Worm (Caenorhabditis elegans): ENCODE data around the gene crn-3.
A peak's percentile ranks its signal among the peaks of the same experiment; 100 is the strongest.

crn-3 gene

ce11 chrII:10592452-10592851 lies 4.6 kb downstream of the crn-3 start, which contains the start of gene crn-5:
crn-5 (plus strand) TSS chrII:10592752.
- TF ChIP-seq ztf-28 (GFP tag; IDR thresholded peaks at IDR 0.05) (no peak), nhr-179 (tag; optimal IDR thresholded peaks at IDR 0.05) (no peak)

DNA sequence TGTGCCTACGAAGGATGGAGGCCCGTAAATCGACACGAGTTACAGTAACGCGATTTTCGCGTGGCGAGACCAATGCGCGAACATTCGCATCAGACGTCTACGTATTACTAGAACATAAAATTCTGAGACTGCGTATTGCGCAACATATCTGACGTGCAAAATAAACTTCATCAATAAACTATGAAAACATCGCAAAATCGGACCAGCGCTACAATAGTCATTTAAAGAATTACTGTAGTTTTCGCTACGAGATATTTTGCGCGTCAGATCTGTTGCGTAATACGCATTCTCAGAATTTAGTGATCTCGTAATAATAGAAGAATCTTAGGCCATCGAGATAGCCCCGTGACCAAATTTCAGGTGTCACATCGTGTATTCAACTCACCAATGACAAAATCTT lies 6.5 kb downstream of the crn-3 start:
- no peak for TF ChIP-seq nhr-80 (tag; optimal IDR thresholded peaks at IDR 0.05)
- no peak for TF ChIP-seq madf-3 (GFP tag; IDR thresholded peaks at IDR 0.05)
- TF ChIP-seq tlf-1 (GFP tag; optimal IDR thresholded peaks at IDR 0.05) = no peak
- TF ChIP-seq hsf-1 (GFP tag; IDR thresholded peaks at IDR 0.05) = no peak

DNA sequence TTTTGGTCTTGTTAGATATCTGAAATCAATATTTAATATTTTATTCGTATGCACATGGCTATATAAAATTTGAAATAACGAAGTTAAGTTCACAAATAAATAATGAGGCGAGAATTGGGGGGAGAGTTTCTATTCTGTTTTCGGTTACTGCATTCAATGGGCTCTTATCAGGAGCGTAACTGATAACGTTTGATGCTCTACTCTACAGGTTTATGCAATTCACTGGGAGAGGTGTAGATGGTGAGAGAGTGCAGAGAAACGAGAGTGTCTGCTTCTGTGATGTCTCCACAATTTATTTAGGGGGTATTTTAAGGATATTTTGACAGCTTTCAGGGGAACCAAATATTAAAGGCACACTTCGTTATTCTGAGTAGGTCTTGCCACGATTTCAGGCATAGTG lies 6.9 kb downstream of the crn-3 start, which contains the start of gene C14A4.6:
C14A4.6 (minus strand) TSS at position 19 of the 400 bp plus-strand sequence.
- TF ChIP-seq ztf-25 (GFP tag; IDR thresholded peaks at IDR 0.05) (no peak), nhr-80 (tag; optimal IDR thresholded peaks at IDR 0.05) (peak; percentile 72), nhr-179 (tag; optimal IDR thresholded peaks at IDR 0.05) (no peak), ZK185.1 (tag; optimal IDR thresholded peaks at IDR 0.05; ENCODE audit: poor library complexity, severe bottlenecking) (no peak), C06A6.2 (GFP tag; conservative IDR thresholded peaks at IDR 0.05) (no peak), dox-1 (GFP tag; IDR thresholded peaks at IDR 0.05) (0 out of 2 replicates have a peak, but pooled peaks have one; percentile 28), ztf-26 (tag; optimal IDR thresholded peaks at IDR 0.05) (no peak), fkh-3 (tag; optimal IDR thresholded peaks at IDR 0.05) (no peak)

- no peak for TF ChIP-seq rpc-1 (optimal IDR thresholded peaks at IDR 0.05)
- TF ChIP-seq rpc-1 (tag; optimal IDR thresholded peaks at IDR 0.05) = no peak
- peak; percentile 23 for TF ChIP-seq nhr-80 (tag; optimal IDR thresholded peaks at IDR 0.05)
These were observed 8.6 kb downstream of the crn-3 start, which contains the start of gene C14A4.7 for ce11 chrII:10596462-10596861. C14A4.7 (minus strand) TSS chrII:10596562.

DNA sequence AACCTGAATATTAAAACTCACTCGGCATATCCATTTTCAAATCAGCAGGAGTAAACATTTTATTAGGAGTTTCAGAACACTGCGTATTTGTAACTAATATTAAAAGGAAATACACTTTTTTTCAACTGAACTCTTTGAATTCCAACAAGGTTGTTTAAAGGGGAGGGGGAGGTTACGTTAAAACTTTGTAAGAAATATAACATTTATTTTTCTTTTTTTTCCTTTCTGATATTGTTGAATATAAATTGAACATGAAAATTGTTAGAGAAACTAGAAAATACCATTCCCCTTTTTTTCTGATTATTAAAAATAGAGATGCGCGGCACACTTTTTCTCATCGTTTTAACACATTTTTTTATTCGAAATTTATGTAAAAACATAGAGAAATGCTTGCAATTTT lies 10.2 kb downstream of the crn-3 start, which contains the start of gene C14A4.8:
C14A4.8 (minus strand) TSS at position 101 of the 400 bp plus-strand sequence.
- TF ChIP-seq aptf-2 (GFP tag; conservative IDR thresholded peaks at IDR 0.05) = no peak
- no peak for TF ChIP-seq F23B12.7 (tag; optimal IDR thresholded peaks at IDR 0.05; ENCODE audit: insufficient read depth)
- no peak for TF ChIP-seq ztf-26 (tag; optimal IDR thresholded peaks at IDR 0.05)
- TF ChIP-seq chd-7 (tag; optimal IDR thresholded peaks at IDR 0.05) = no peak
- TF ChIP-seq Y67H2A.10 (GFP tag; conservative IDR thresholded peaks at IDR 0.05) = no peak
- TF ChIP-seq aptf-3 (GFP tag; IDR thresholded peaks at IDR 0.05) = no peak
- no peak for TF ChIP-seq Y53F4B.3 (GFP tag; IDR thresholded peaks at IDR 0.05)
- TF ChIP-seq zfh-2 (GFP tag; conservative IDR thresholded peaks at IDR 0.05) = no peak
- TF ChIP-seq repo-1 (tag; optimal IDR thresholded peaks at IDR 0.05) = no peak
- no peak for TF ChIP-seq Y56A3A.18 (GFP tag; IDR thresholded peaks at IDR 0.05)
- TF ChIP-seq snpc-1.3 (tag; optimal IDR thresholded peaks at IDR 0.05; ENCODE audit: insufficient read depth) = no peak
- TF ChIP-seq xnd-1 (tag; optimal IDR thresholded peaks at IDR 0.05) = no peak

DNA sequence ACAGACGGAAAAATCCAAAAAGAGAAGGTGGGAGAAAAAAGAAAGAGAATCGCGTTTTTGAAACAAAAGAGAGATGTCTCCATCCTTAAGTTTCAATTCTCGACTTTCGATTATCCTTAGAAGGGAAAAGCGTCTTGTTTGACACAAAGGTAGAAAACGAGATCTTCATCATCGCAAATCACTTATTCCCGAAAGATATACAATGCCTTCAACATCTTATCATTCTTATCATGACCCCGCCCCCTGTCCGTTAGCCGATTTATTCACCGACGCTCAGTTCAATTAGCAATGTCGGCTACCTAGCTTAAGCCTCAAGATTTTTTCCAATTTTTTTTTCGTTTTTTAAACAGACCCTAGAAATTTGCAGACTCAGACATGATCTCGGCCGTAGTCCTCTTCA lies 11.1 kb downstream of the crn-3 start, which contains the start of gene C14A4.9:
C14A4.9 (plus strand) TSS at position 368 of the 400 bp plus-strand sequence.
- TF ChIP-seq ceh-100 (GFP tag; IDR thresholded peaks at IDR 0.05) (no peak), ekl-4 (GFP tag; IDR thresholded peaks at IDR 0.05) (no peak), pbrm-1 (GFP tag; IDR thresholded peaks at IDR 0.05) (no peak), ceh-40 (GFP tag; IDR thresholded peaks at IDR 0.05) (no peak)

ce11 chrII:10602184-10602583 lies 14.3 kb downstream of the crn-3 start, which contains the start of gene srv-2:
srv-2 (minus strand) TSS chrII:10602284.
- TF ChIP-seq lsy-27 (tag; optimal IDR thresholded peaks at IDR 0.05; ENCODE audit: borderline replicate concordance, insufficient read depth) (no peak), nhr-120 (GFP tag; IDR thresholded peaks at IDR 0.05) (no peak), bed-2 (GFP tag; IDR thresholded peaks at IDR 0.05) (no peak), zim-3 (tag; optimal IDR thresholded peaks at IDR 0.05) (no peak), ZK185.1 (tag; optimal IDR thresholded peaks at IDR 0.05; ENCODE audit: poor library complexity, severe bottlenecking) (no peak), dox-1 (GFP tag; IDR thresholded peaks at IDR 0.05) (no peak), T07F8.4 (tag; optimal IDR thresholded peaks at IDR 0.05) (no peak), K11D2.4 (GFP tag; IDR thresholded peaks at IDR 0.05) (no peak)
